Fruit fly (Drosophila melanogaster): ENCODE data around the gene CG5078.
A peak's percentile ranks its signal among the peaks of the same experiment; 100 is the strongest.

Gene CG5078

dm6 chr3L:20507552-20507951, 1.7 kb downstream of the CG5078 start (continued):
- TF ChIP-seq CG16779 (GFP tag; IDR thresholded peaks at IDR 0.05) (no peak), CG15696 (tag; optimal IDR thresholded peaks at IDR 0.05) (peak; percentile 38), CG12299 (tag; optimal IDR thresholded peaks at IDR 0.05) (no peak), kni (GFP tag; optimal IDR thresholded peaks at IDR 0.05) (no peak), CG6254 (GFP tag; optimal IDR thresholded peaks at IDR 0.05) (peak; percentile 49), Eip74EF (GFP tag; optimal IDR thresholded peaks at IDR 0.05) (no peak), mam (GFP tag; optimal IDR thresholded peaks at IDR 0.05) (peak; percentile 12), NFAT (GFP tag; IDR thresholded peaks at IDR 0.05) (no peak), CG3995 (GFP tag; optimal IDR thresholded peaks at IDR 0.05) (no peak), CG1647 (GFP tag; optimal IDR thresholded peaks at IDR 0.05) (no peak), CG42726 (GFP tag; IDR thresholded peaks at IDR 0.05; ENCODE audit: partially characterized antibody) (no peak), schlank (tag; optimal IDR thresholded peaks at IDR 0.05) (no peak), CG8765 (GFP tag; IDR thresholded peaks at IDR 0.05) (no peak), CG3163 (GFP tag; optimal IDR thresholded peaks at IDR 0.05) (no peak), CG34376 (GFP tag; optimal IDR thresholded peaks at IDR 0.05) (no peak), CG9932 (GFP tag; IDR thresholded peaks at IDR 0.05) (no peak), ems (GFP tag; optimal IDR thresholded peaks at IDR 0.05) (no peak), cg (GFP tag; optimal IDR thresholded peaks at IDR 0.05) (no peak), CG11723 (GFP tag; optimal IDR thresholded peaks at IDR 0.05) (no peak), lola (GFP tag; optimal IDR thresholded peaks at IDR 0.05) (peak in 1 of 3 experiments; percentile 14), fd3F (GFP tag; optimal IDR thresholded peaks at IDR 0.05) (no peak), vvl (GFP tag; IDR thresholded peaks at IDR 0.05) (no peak)

DNA sequence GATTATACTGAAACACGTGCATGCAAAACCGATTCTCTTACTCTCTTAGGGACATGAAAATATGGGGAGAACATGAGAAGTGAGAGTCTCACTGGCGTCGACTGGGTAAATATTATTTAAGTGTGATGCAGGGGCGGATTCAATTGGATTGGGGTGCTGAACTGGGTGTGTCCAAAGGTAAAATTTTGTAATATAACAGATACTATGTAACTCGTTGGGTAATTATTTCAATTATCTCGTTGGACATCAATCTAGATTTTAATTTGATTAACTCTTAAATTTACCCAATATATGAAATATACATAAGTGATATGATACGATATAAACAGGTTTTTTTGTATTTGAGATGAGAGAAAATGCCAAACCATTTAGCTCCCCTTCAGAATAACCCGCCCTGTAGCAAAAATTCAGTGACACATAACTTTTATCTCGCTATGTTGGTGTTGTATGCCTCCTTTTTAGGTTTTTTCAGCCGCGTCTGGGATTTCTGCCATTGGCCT, 2.4 kb downstream of the CG5078 start:
- TF ChIP-seq sob (GFP tag; IDR thresholded peaks at IDR 0.05) (peak; percentile 96), CG11560 (tag; IDR thresholded peaks at IDR 0.05) (peak; percentile 88), Dfd (GFP tag; optimal IDR thresholded peaks at IDR 0.05) (peak in 1 of 2 experiments; percentile 94), caup (GFP tag; optimal IDR thresholded peaks at IDR 0.05; ENCODE audit: severe bottlenecking) (peak; percentile 96), Mrtf (GFP tag; IDR thresholded peaks at IDR 0.05) (no peak; the same call in 2 of the 3 replicates), CG7928 (GFP tag; optimal IDR thresholded peaks at IDR 0.05) (peak; percentile 74), CG6791 (GFP tag; IDR thresholded peaks at IDR 0.05; ENCODE audit: partially characterized antibody) (0 out of 3 replicates have a peak, but pooled peaks have one; percentile 51), fd102C (GFP tag; optimal IDR thresholded peaks at IDR 0.05) (no peak), HmgZ (tag; optimal IDR thresholded peaks at IDR 0.05) (peak; percentile 97), exex (tag; optimal IDR thresholded peaks at IDR 0.05) (peak; percentile 88), tgo (GFP tag; IDR thresholded peaks at IDR 0.05) (peak; percentile 95), wdn (GFP tag; IDR thresholded peaks at IDR 0.05) (peak; percentile 88), CG8089 (GFP tag; optimal IDR thresholded peaks at IDR 0.05) (peak; percentile 78), CG18619 (GFP tag; optimal IDR thresholded peaks at IDR 0.05) (peak; percentile 93), eyg (GFP tag; optimal IDR thresholded peaks at IDR 0.05) (peak; percentile 82), CoRest (tag; optimal IDR thresholded peaks at IDR 0.05) (peak; percentile 95), sens-2 (GFP tag; IDR thresholded peaks at IDR 0.05) (peak; percentile 79), pfk (GFP tag; optimal IDR thresholded peaks at IDR 0.05) (peak; percentile 38), rib (GFP tag; IDR thresholded peaks at IDR 0.05) (peak; percentile 92), dm (GFP tag; optimal IDR thresholded peaks at IDR 0.05) (peak; percentile 75), Mad (GFP tag; optimal IDR thresholded peaks at IDR 0.05) (peak; percentile 90), klu (GFP tag; IDR thresholded peaks at IDR 0.05) (peak; percentile 92), CG1832 (GFP tag; optimal IDR thresholded peaks at IDR 0.05) (no peak), bab2 (GFP tag; optimal IDR thresholded peaks at IDR 0.05) (peak; percentile 94), CG10147 (GFP tag; optimal IDR thresholded peaks at IDR 0.05) (peak; percentile 97), grn (GFP tag; optimal IDR thresholded peaks at IDR 0.05) (peak; percentile 65), trh (GFP tag; optimal IDR thresholded peaks at IDR 0.05) (peak; percentile 84), CG9437 (GFP tag; optimal IDR thresholded peaks at IDR 0.05) (peak; percentile 80), dpn (GFP tag; optimal IDR thresholded peaks at IDR 0.05) (peak; percentile 95 to 96)
